Fruit fly (Drosophila melanogaster): Measurements from ENCODE around the gene Lint-O.

- TF ChIP-seq HHEX (GFP tag; optimal IDR thresholded peaks at IDR 0.05) (no peak), CG1602 (GFP tag; optimal IDR thresholded peaks at IDR 0.05) (no peak), CG4730 (GFP tag; IDR thresholded peaks at IDR 0.05) (no peak), CG10654 (GFP tag; optimal IDR thresholded peaks at IDR 0.05) (no peak)
Measured at dm6 chrX:2693786-2694185, 4.7 kb upstream of the Lint-O start, which contains the start of gene dyw.
